Fruit fly (Drosophila melanogaster): ENCODE data around the gene CG11722.

CG11722 gene

DNA sequence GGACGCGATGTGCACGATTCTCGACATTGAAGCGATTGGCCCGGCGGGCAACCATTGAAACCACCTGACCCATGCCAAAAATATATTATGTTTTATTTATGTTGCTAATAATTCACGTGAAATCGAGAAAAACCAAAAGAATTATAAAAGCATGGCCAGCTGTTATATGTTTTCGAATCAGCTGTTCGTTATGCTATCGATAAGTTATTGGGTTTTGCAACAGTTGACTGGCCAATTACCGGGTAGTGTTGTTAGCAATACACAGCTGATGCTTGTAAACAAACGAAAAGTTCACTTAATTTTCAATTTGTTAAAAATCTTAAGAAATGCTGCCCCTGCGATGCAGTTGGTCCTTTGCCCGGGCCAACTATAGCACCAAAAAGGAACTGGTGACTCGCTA, at the start of gene CG11722, which contains the start of gene mtTFB2:
CG11722 (minus strand) TSS at position 200 of the 400 bp plus-strand sequence.
mtTFB2 (plus strand) TSS at position 232 of the 400 bp plus-strand sequence.
- no peak for TF ChIP-seq CG16813 (GFP tag; IDR thresholded peaks at IDR 0.05; ENCODE audit: partially characterized antibody)
- no peak for TF ChIP-seq lilli (GFP tag; optimal IDR thresholded peaks at IDR 0.05)
- TF ChIP-seq CG8359 (GFP tag; optimal IDR thresholded peaks at IDR 0.05; ENCODE audit: borderline replicate concordance) = no peak
- no peak for TF ChIP-seq pros (GFP tag; optimal IDR thresholded peaks at IDR 0.05)
- no peak for TF ChIP-seq CG11398 (GFP tag; optimal IDR thresholded peaks at IDR 0.05)
- no peak for TF ChIP-seq CG17385 (GFP tag; optimal IDR thresholded peaks at IDR 0.05)
- TF ChIP-seq CG1602 (GFP tag; optimal IDR thresholded peaks at IDR 0.05) = no peak
- TF ChIP-seq Taf1 (GFP tag; IDR thresholded peaks at IDR 0.05) = no peak
- no peak for TF ChIP-seq Ravus (GFP tag; IDR thresholded peaks at IDR 0.05)
- no peak for TF ChIP-seq al (GFP tag; IDR thresholded peaks at IDR 0.05)
- no peak for TF ChIP-seq aop (GFP tag; IDR thresholded peaks at IDR 0.05)
- TF ChIP-seq amos (GFP tag; IDR thresholded peaks at IDR 0.05; ENCODE audit: partially characterized antibody) = peak; percentile 52; the same call in 1 of the 2 replicates
- no peak for TF ChIP-seq jigr1 (GFP tag; IDR thresholded peaks at IDR 0.05)
- TF ChIP-seq NfI (GFP tag; optimal IDR thresholded peaks at IDR 0.05) = no peak
- TF ChIP-seq CG4404 (GFP tag; IDR thresholded peaks at IDR 0.05) = no peak
- no peak for TF ChIP-seq gt (GFP tag; IDR thresholded peaks at IDR 0.05)
- no peak for TF ChIP-seq CG11723 (GFP tag; optimal IDR thresholded peaks at IDR 0.05)
- TF ChIP-seq schlank (tag; optimal IDR thresholded peaks at IDR 0.05) = no peak
- TF ChIP-seq CG1647 (GFP tag; optimal IDR thresholded peaks at IDR 0.05) = no peak
- no peak for TF ChIP-seq CG13775 (GFP tag; optimal IDR thresholded peaks at IDR 0.05)
- no peak for TF ChIP-seq CG16863 (GFP tag; optimal IDR thresholded peaks at IDR 0.05)
- no peak for TF ChIP-seq CG8944 (GFP tag; optimal IDR thresholded peaks at IDR 0.05)
- no peak for TF ChIP-seq emc (GFP tag; optimal IDR thresholded peaks at IDR 0.05)
- no peak for TF ChIP-seq CG6175 (GFP tag; IDR thresholded peaks at IDR 0.05)
- no peak for TF ChIP-seq ap (GFP tag; IDR thresholded peaks at IDR 0.05)
- TF ChIP-seq sens (GFP tag) = peak; percentile 36
- TF ChIP-seq E2f2 (GFP tag; IDR thresholded peaks at IDR 0.05) = peak; percentile 46
- no peak for TF ChIP-seq CG6854 (GFP tag; optimal IDR thresholded peaks at IDR 0.05)
- peak in 1 of 2 experiments; percentile 84 for TF ChIP-seq Pdp1 (GFP tag; optimal IDR thresholded peaks at IDR 0.05)
- peak; percentile 29 for TF ChIP-seq Med (GFP tag)
- TF ChIP-seq stwl (tag; optimal IDR thresholded peaks at IDR 0.05) = peak; percentile 38
- TF ChIP-seq lov (optimal IDR thresholded peaks at IDR 0.05) = no peak
- TF ChIP-seq lov (GFP tag; IDR thresholded peaks at IDR 0.05) = no peak
- no peak for TF ChIP-seq CG2889 (GFP tag; IDR thresholded peaks at IDR 0.05)
- TF ChIP-seq mam (GFP tag; optimal IDR thresholded peaks at IDR 0.05) = no peak
- no peak for TF ChIP-seq Spps (tag; optimal IDR thresholded peaks at IDR 0.05)
- TF ChIP-seq pfk (GFP tag; optimal IDR thresholded peaks at IDR 0.05) = no peak
- no peak for TF ChIP-seq Nf-YA (GFP tag; IDR thresholded peaks at IDR 0.05)
- no peak for TF ChIP-seq ftz-f1 (GFP tag; optimal IDR thresholded peaks at IDR 0.05)
- TF ChIP-seq Sox102F (GFP tag; optimal IDR thresholded peaks at IDR 0.05) = no peak
- no peak for TF ChIP-seq CG11504 (tag; optimal IDR thresholded peaks at IDR 0.05)
- no peak for TF ChIP-seq vfl (GFP tag; optimal IDR thresholded peaks at IDR 0.05)
- TF ChIP-seq fru (optimal IDR thresholded peaks at IDR 0.05) = no peak
- TF ChIP-seq hkb (optimal IDR thresholded peaks at IDR 0.05) = no peak
- no peak for TF ChIP-seq hkb (GFP tag; IDR thresholded peaks at IDR 0.05)
- no peak for TF ChIP-seq mirr (GFP tag; optimal IDR thresholded peaks at IDR 0.05)
- no peak for TF ChIP-seq sqz (GFP tag; optimal IDR thresholded peaks at IDR 0.05)
- TF ChIP-seq CG8478 (optimal IDR thresholded peaks at IDR 0.05) = no peak
- no peak for TF ChIP-seq H15 (GFP tag; IDR thresholded peaks at IDR 0.05)
- TF ChIP-seq gce (GFP tag; IDR thresholded peaks at IDR 0.05) = no peak
- no peak for TF ChIP-seq Hey (tag; optimal IDR thresholded peaks at IDR 0.05)
- no peak for TF ChIP-seq CG17361 (GFP tag; IDR thresholded peaks at IDR 0.05)
- TF ChIP-seq CG1792 (GFP tag; optimal IDR thresholded peaks at IDR 0.05) = no peak
- TF ChIP-seq onecut (GFP tag; IDR thresholded peaks at IDR 0.05) = peak; percentile 72; the same call in 1 of the 2 replicates

Data from whole organism, embryonic.